Fruit fly (Drosophila melanogaster) whole organism, embryonic: ENCODE data around the gene CG10948.

Experiments used
- Gug ChIP-seq: fragments of 200-800 bp; sonication (Bioruptor generic); IDR thresholded peaks from 4 replicates; pipeline ENCODE4 v1.3.6; 2022; ENCODE audit warnings: missing biosample characterization, missing genetic modification characterization
- disco-r ChIP-seq: fragments of 200-800 bp; sonication (Bioruptor generic); optimal IDR thresholded peaks from 2 replicates; lab custom pipeline; 2016; ENCODE audit warnings: missing biosample characterization, missing genetic modification characterization
- jigr1 ChIP-seq: fragments of 200-800 bp; sonication (Bioruptor generic); IDR thresholded peaks from 3 replicates; pipeline ENCODE4 v1.3.6; 2022; ENCODE audit warnings: missing biosample characterization, missing genetic modification characterization

DNA sequence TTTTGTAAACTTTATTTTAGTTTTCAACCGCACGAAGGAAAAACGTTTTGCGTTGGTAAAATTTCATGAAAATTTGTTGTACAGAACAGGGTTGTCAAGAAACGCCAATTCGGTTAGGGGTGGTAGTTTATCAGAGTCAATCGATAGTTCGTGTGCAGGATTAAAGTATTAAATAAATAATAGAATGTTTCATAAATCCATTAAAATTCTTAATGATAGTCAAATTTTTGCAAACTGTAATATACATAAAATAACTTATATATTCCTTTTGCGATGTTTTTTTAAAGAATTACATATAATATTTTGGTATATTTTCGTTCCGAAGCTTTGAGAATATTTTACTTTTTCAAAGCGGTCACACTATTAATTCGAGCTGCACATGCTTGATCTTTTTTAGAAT, 36.0 kb downstream of the CG10948 start, which contains the start of the genes Sf3a2 and CG42588:
- TF ChIP-seq jigr1 (GFP tag; lab: Robert Waterston, UW) (peak; percentile 55; the same call in 1 of the 3 replicates), disco-r (GFP tag; lab: Kevin White, UChicago) (no peak), Gug (peak; percentile 75; the same call in 3 of the 4 replicates)
